Worm (Caenorhabditis elegans) whole organism, mixed stage, embryonic: ENCODE measurements around the gene B0001.7.

Source experiments
- lsy-2 ChIP-seq: fragments of 150-350 bp; optimal IDR thresholded peaks from 2 replicates; lab custom pipeline; 2014; ENCODE audit warnings: missing biosample characterization, missing genetic modification characterization
- nhr-28 ChIP-seq: fragments of 150-350 bp; optimal IDR thresholded peaks from 2 replicates; lab custom pipeline; 2014; ENCODE audit warnings: missing biosample characterization, missing genetic modification characterization
- pha-4 ChIP-seq: fragments of 150-350 bp; optimal IDR thresholded peaks from 2 replicates; lab custom pipeline; 2018; ENCODE audit warnings: missing biosample characterization, missing genetic modification reagents, missing genetic modification characterization
- ztf-11 ChIP-seq: fragments of 150-350 bp; optimal IDR thresholded peaks from 2 replicates; lab custom pipeline; 2014; ENCODE audit warnings: missing biosample characterization, missing genetic modification characterization

DNA sequence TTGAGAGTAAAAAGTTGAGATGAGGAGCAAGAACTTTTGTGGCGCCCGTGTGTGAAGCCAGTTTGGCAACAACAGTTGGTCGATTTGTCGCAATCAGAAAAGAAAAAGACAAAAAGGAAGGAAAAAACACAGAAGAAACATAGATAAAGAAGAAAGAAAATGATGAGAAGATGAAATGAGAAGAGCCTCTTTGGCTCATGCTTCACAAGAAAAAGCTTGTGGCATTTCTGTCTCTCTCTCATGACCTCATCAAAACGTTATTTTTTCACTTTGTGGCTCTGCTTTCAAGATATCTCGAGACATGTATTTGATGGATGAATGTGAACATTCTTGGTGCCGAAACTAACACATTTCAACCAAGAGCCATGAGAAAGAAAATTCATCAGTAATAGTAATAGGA, 41.0 kb downstream of the B0001.7 start:
- TF ChIP-seq ztf-11 (tag; lab: Kevin White, UChicago) (no peak), pha-4 (tag; lab: Kevin White, UChicago) (no peak), nhr-28 (tag; lab: Kevin White, UChicago) (no peak), lsy-2 (tag; lab: Kevin White, UChicago) (no peak)
